Worm (Caenorhabditis elegans): ENCODE results near the gene F10E9.11.
A peak's percentile ranks its signal among the peaks of the same experiment; 100 is the strongest.

F10E9.11 gene

ce11 chrIII:8358213-8358672 is 39.2 kb upstream of the F10E9.11 start, which contains the start of the genes R05D3.8 and rfp-1 (continued):
- no peak for TF ChIP-seq snpc-4 (GFP tag; optimal IDR thresholded peaks at IDR 0.05)
- TF ChIP-seq snpc-4 (tag; optimal IDR thresholded peaks at IDR 0.05) = peak in 1 of 4 experiments; percentile 63
- peak; percentile 29 for TF ChIP-seq F49E8.2 (tag; optimal IDR thresholded peaks at IDR 0.05; ENCODE audit: insufficient read depth)
- peak; percentile 58 for TF ChIP-seq snpc-1.3 (tag; optimal IDR thresholded peaks at IDR 0.05; ENCODE audit: insufficient read depth)
- TF ChIP-seq T07F8.4 (tag; optimal IDR thresholded peaks at IDR 0.05) = no peak
- 0 out of 2 replicates have a peak, but pooled peaks have one; percentile 61 for TF ChIP-seq F37B4.10 (GFP tag; IDR thresholded peaks at IDR 0.05)
- TF ChIP-seq madf-3 (GFP tag; IDR thresholded peaks at IDR 0.05) = 0 out of 2 replicates have a peak, but pooled peaks have one; percentile 16
- peak; percentile 31 for TF ChIP-seq nhr-80 (tag; optimal IDR thresholded peaks at IDR 0.05)
- 0 out of 2 replicates have a peak, but pooled peaks have one; percentile 32 for TF ChIP-seq B0336.3 (GFP tag; IDR thresholded peaks at IDR 0.05)
- TF ChIP-seq dox-1 (GFP tag; IDR thresholded peaks at IDR 0.05) = peak; percentile 79
- no peak for TF ChIP-seq F10E7.11 (tag; optimal IDR thresholded peaks at IDR 0.05)
- TF ChIP-seq F23B12.7 (tag; optimal IDR thresholded peaks at IDR 0.05; ENCODE audit: insufficient read depth) = peak; percentile 84
- TF ChIP-seq F52B5.7 (tag; optimal IDR thresholded peaks at IDR 0.05) = no peak
- TF ChIP-seq ZK185.1 (tag; optimal IDR thresholded peaks at IDR 0.05; ENCODE audit: poor library complexity, severe bottlenecking) = peak; percentile 3
- no peak for TF ChIP-seq dpff-1 (tag; optimal IDR thresholded peaks at IDR 0.05)
- peak; percentile 52 for TF ChIP-seq tbp1 (GFP tag; optimal IDR thresholded peaks at IDR 0.05)
- peak; percentile 61; the same call in 1 of the 2 replicates for TF ChIP-seq D2030.7 (GFP tag; IDR thresholded peaks at IDR 0.05)
- TF ChIP-seq let-607 (tag; optimal IDR thresholded peaks at IDR 0.05) = no peak
- peak; percentile 49; the same call in 1 of the 2 replicates for TF ChIP-seq ekl-4 (GFP tag; IDR thresholded peaks at IDR 0.05)
- TF ChIP-seq ztf-26 (tag; optimal IDR thresholded peaks at IDR 0.05) = no peak
- TF ChIP-seq Y53G8AR.9 (GFP tag; conservative IDR thresholded peaks at IDR 0.05) = 0 out of 2 replicates have a peak, but pooled peaks have one; percentile 50
- no peak for TF ChIP-seq zfh-2 (GFP tag; conservative IDR thresholded peaks at IDR 0.05)
- TF ChIP-seq tlf-1 (GFP tag; optimal IDR thresholded peaks at IDR 0.05) = peak; percentile 12
- no peak for TF ChIP-seq tbx-9 (tag; optimal IDR thresholded peaks at IDR 0.05; ENCODE audit: borderline replicate concordance)
- no peak for TF ChIP-seq nhr-27 (tag; optimal IDR thresholded peaks at IDR 0.05)
- TF ChIP-seq ztf-3 (GFP tag; optimal IDR thresholded peaks at IDR 0.05) = no peak
- TF ChIP-seq mxl-1 (tag; optimal IDR thresholded peaks at IDR 0.05) = no peak
- TF ChIP-seq Y53F4B.3 (GFP tag; IDR thresholded peaks at IDR 0.05) = no peak
- TF ChIP-seq B0019.2 (GFP tag; conservative IDR thresholded peaks at IDR 0.05) = 0 out of 2 replicates have a peak, but pooled peaks have one; percentile 8
- TF ChIP-seq lin-40 (tag; optimal IDR thresholded peaks at IDR 0.05) = peak; percentile 47
- TF ChIP-seq B0261.1 (tag; optimal IDR thresholded peaks at IDR 0.05) = no peak
- TF ChIP-seq Y79H2A.3 (GFP tag; conservative IDR thresholded peaks at IDR 0.05) = 0 out of 2 replicates have a peak, but pooled peaks have one; percentile 50
- peak; percentile 72 for TF ChIP-seq ceh-91 (GFP tag; IDR thresholded peaks at IDR 0.05)
- peak; percentile 64 for TF ChIP-seq efl-1 (GFP tag; optimal IDR thresholded peaks at IDR 0.05)
- TF ChIP-seq rcor-1 (GFP tag; IDR thresholded peaks at IDR 0.05) = peak; percentile 55
- TF ChIP-seq hlh-12 (tag; optimal IDR thresholded peaks at IDR 0.05) = no peak
- no peak for TF ChIP-seq sptf-2 (GFP tag; optimal IDR thresholded peaks at IDR 0.05)
- no peak for TF ChIP-seq Y56A3A.18 (GFP tag; IDR thresholded peaks at IDR 0.05)
- TF ChIP-seq fkh-3 (tag; optimal IDR thresholded peaks at IDR 0.05) = no peak
- peak; percentile 67; the same call in 1 of the 2 replicates for TF ChIP-seq nfyb-1 (GFP tag; IDR thresholded peaks at IDR 0.05)
- TF ChIP-seq sdz-38 (tag; optimal IDR thresholded peaks at IDR 0.05) = no peak
- TF ChIP-seq madf-8 (GFP tag; conservative IDR thresholded peaks at IDR 0.05) = peak; percentile 52
- TF ChIP-seq ceh-27 (GFP tag; optimal IDR thresholded peaks at IDR 0.05) = peak; percentile 77
- no peak for TF ChIP-seq F55B11.4 (tag; optimal IDR thresholded peaks at IDR 0.05; ENCODE audit: borderline replicate concordance, insufficient read depth)
- TF ChIP-seq lin-35 (GFP tag; optimal IDR thresholded peaks at IDR 0.05) = peak in 1 of 3 experiments; percentile 73

All from whole organism, young adult.